Worm (Caenorhabditis elegans): Measurements from ENCODE around the gene marg-1.

The marg-1 gene

ce11 chrX:3829605-3830004 is 48.7 kb upstream of the marg-1 start (continued):
- TF ChIP-seq ztf-11 (tag; optimal IDR thresholded peaks at IDR 0.05), result no peak
- TF ChIP-seq set-16 (GFP tag; IDR thresholded peaks at IDR 0.05), result no peak
- no peak for TF ChIP-seq ceh-44 (GFP tag; IDR thresholded peaks at IDR 0.05)
- no peak for TF ChIP-seq F49E8.2 (tag; optimal IDR thresholded peaks at IDR 0.05; ENCODE audit: borderline replicate concordance)
- peak; percentile 52 for TF ChIP-seq nhr-102 (tag; optimal IDR thresholded peaks at IDR 0.05)
- peak; percentile 96 for TF ChIP-seq dve-1 (tag; optimal IDR thresholded peaks at IDR 0.05; ENCODE audit: insufficient read depth)
- peak; percentile 93 for TF ChIP-seq nhr-77 (tag; optimal IDR thresholded peaks at IDR 0.05)
- TF ChIP-seq skn-1 (tag; optimal IDR thresholded peaks at IDR 0.05), result no peak
- TF ChIP-seq mes-2 (tag; optimal IDR thresholded peaks at IDR 0.05; ENCODE audit: poor library complexity, severe bottlenecking), result peak; percentile 25
- no peak for TF ChIP-seq mdt-29 (GFP tag; IDR thresholded peaks at IDR 0.05)
- TF ChIP-seq unc-62 (GFP tag; optimal IDR thresholded peaks at IDR 0.05 in 1 of 2), result peak in 1 of 2 experiments; percentile 23
- TF ChIP-seq unc-62 (tag; optimal IDR thresholded peaks at IDR 0.05), result no peak
- no peak for TF ChIP-seq tag-97 (GFP tag; IDR thresholded peaks at IDR 0.05)
- no peak for TF ChIP-seq daf-12 (tag; optimal IDR thresholded peaks at IDR 0.05)
- TF ChIP-seq nhr-48 (tag; optimal IDR thresholded peaks at IDR 0.05), result peak; percentile 68
- no peak for TF ChIP-seq lin-15B (tag; optimal IDR thresholded peaks at IDR 0.05)
- TF ChIP-seq pha-4 (GFP tag; IDR thresholded peaks at IDR 0.05), result no peak
- TF ChIP-seq pha-4 (tag; optimal IDR thresholded peaks at IDR 0.05), result peak; percentile 29
- no peak for TF ChIP-seq ztf-7 (tag; optimal IDR thresholded peaks at IDR 0.05)
- TF ChIP-seq vab-7 (GFP tag; IDR thresholded peaks at IDR 0.05), result no peak
- peak in 1 of 2 experiments; percentile 18 for TF ChIP-seq daf-16 (GFP tag; optimal IDR thresholded peaks at IDR 0.05)
- TF ChIP-seq daf-16 (tag; optimal IDR thresholded peaks at IDR 0.05), result peak; percentile 100
- no peak for TF ChIP-seq T26A8.4 (GFP tag; IDR thresholded peaks at IDR 0.05)
- TF ChIP-seq ceh-28 (tag; optimal IDR thresholded peaks at IDR 0.05), result no peak
- peak; percentile 86 for TF ChIP-seq hlh-11 (tag; optimal IDR thresholded peaks at IDR 0.05)

DNA sequence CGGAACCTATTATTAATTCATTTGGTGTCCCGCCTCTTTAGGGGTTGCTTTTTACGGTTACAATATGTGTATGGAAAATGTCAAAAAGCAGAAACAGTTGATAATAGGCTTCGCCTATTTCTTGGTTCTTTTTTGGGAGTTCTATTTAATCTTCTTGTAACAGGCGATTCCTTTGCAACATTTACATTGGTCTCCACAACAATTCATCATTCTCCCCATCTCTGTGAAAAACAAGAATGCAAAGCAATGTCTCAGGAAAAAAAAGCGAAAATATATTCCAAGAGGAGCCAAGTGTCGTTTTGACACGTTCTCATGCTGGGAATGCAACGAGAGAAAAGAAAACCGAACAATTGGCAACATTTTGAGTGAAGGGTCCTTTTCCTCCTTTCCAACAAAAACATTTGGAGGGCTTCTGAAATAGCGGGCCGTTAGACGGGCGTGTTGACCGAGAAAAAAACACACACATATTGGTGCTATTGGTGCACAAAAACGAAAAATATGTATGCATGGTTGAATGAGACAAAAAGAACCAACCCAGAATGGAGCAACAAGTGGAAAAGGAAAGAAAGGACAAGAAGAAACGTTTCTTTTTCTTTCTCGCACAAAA is 47.8 kb upstream of the marg-1 start:
- TF ChIP-seq aha-1 (tag) (peak; percentile 58), daf-16 (GFP tag; optimal IDR thresholded peaks at IDR 0.05) (peak in 1 of 2 experiments; percentile 78), daf-16 (tag; optimal IDR thresholded peaks at IDR 0.05) (no peak), unc-62 (GFP tag; optimal IDR thresholded peaks at IDR 0.05 in 1 of 2) (peak in 1 of 2 experiments; percentile 98), unc-62 (tag; optimal IDR thresholded peaks at IDR 0.05) (no peak), lin-1 (GFP tag; IDR thresholded peaks at IDR 0.05) (no peak), fkh-10 (GFP tag; optimal IDR thresholded peaks at IDR 0.05) (peak; percentile 58), tag-97 (GFP tag; IDR thresholded peaks at IDR 0.05) (no peak), nhr-6 (tag; optimal IDR thresholded peaks at IDR 0.05) (no peak), pqm-1 (tag; optimal IDR thresholded peaks at IDR 0.05) (no peak)

DNA sequence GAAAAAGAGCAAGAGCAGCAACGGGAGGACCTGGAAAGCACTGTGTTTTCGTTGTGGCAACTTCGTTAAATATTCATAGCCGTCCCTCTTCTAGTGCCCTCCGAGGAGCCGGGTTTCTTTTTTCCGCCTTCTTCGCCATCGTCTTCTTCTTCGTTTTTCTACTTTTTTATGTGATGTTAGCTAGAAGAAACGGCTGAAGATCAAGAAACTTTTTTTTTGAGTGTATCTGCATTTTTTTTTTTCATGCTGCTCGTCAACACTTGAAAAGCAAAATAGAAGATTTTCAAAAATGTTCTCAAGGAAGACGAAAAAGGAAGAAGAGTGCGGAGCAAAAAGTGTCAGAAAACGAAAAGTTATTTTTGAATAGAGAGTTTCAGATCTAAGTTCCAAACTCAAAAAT is 46.4 kb upstream of the marg-1 start:
- no peak for TF ChIP-seq lin-39 (tag; optimal IDR thresholded peaks at IDR 0.05)
- TF ChIP-seq F44E2.7 (GFP tag; IDR thresholded peaks at IDR 0.05), result no peak
- TF ChIP-seq F10B5.3 (tag; optimal IDR thresholded peaks at IDR 0.05), result no peak
- TF ChIP-seq gei-8 (GFP tag; optimal IDR thresholded peaks at IDR 0.05), result no peak
- TF ChIP-seq dmd-6 (GFP tag; IDR thresholded peaks at IDR 0.05), result no peak
- TF ChIP-seq fos-1 (tag; optimal IDR thresholded peaks at IDR 0.05), result no peak
- TF ChIP-seq F49E8.2 (tag; optimal IDR thresholded peaks at IDR 0.05; ENCODE audit: borderline replicate concordance), result no peak
- peak; percentile 75 for TF ChIP-seq fkh-10 (GFP tag; optimal IDR thresholded peaks at IDR 0.05)

DNA sequence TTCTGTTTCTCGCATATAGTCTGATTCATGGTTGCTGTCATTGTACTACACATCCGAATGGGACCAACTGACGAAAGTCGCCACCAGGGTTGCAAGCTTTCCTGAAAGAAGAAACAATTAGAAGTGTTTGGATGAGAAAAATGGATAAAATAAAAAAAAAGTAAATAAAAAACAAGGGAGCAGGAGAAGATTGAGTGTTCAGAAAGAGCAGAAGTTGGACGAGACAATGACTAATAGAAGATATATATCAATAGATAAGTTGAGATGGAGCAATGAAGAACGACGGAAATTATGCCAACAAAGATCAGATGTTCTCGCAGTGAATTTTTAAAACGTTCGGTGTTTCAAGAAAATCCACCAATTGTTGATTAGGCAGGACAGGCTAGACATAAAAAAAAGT is 45.9 kb upstream of the marg-1 start, which contains the start of gene fkh-9:
Gene fkh-9 (minus strand): TSS at position 101 of the 400 bp plus-strand sequence.
- TF ChIP-seq daf-16 (GFP tag; optimal IDR thresholded peaks at IDR 0.05) (peak in 1 of 2 experiments; percentile 29), daf-16 (tag; optimal IDR thresholded peaks at IDR 0.05) (no peak), nhr-28 (tag; optimal IDR thresholded peaks at IDR 0.05) (no peak), vab-7 (GFP tag; IDR thresholded peaks at IDR 0.05) (no peak), zfp-3 (GFP tag; conservative IDR thresholded peaks at IDR 0.05) (no peak), F37D6.2 (tag; optimal IDR thresholded peaks at IDR 0.05) (no peak)
